Fruit fly (Drosophila melanogaster) whole organism, pupa: ENCODE data around the gene Cap-D3.

Source experiments
- CG10348 ChIP-seq: fragments of 200-800 bp; sonication (Bioruptor generic); IDR thresholded peaks from 2 replicates; pipeline ENCODE4 v1.3.6; 2022; ENCODE audit warnings: missing biosample characterization, missing genetic modification characterization
- CG12605 ChIP-seq: fragments of 200-800 bp; sonication (Bioruptor generic); IDR thresholded peaks from 2 replicates; pipeline ENCODE4 v1.3.6; 2022; ENCODE audit warnings: missing biosample characterization, missing genetic modification characterization
- CG13204 ChIP-seq: fragments of 200-800 bp; sonication (Bioruptor generic); optimal IDR thresholded peaks from 2 replicates; lab custom pipeline; 2018; ENCODE audit warnings: missing biosample characterization, mild to moderate bottlenecking, missing genetic modification characterization, moderate library complexity
- CG14655 ChIP-seq: fragments of 200-800 bp; sonication (Bioruptor generic); optimal IDR thresholded peaks from 3 replicates; lab custom pipeline; 2017; ENCODE audit warnings: mild to moderate bottlenecking, missing biosample characterization, missing genetic modification reagents, missing genetic modification characterization
- CG15710 ChIP-seq: fragments of 200-800 bp; sonication (Bioruptor generic); optimal IDR thresholded peaks from 2 replicates; lab custom pipeline; 2018; ENCODE audit warnings: missing biosample characterization, mild to moderate bottlenecking, missing genetic modification characterization, moderate library complexity
- CG17806 ChIP-seq: fragments of 200-800 bp; sonication (Bioruptor generic); optimal IDR thresholded peaks from 2 replicates; lab custom pipeline; 2018; ENCODE audit warnings: missing biosample characterization, mild to moderate bottlenecking, missing genetic modification characterization, moderate library complexity
- CG32121 ChIP-seq: fragments of 200-800 bp; sonication (Bioruptor generic); IDR thresholded peaks from 2 replicates; pipeline ENCODE4 v1.3.6; 2022; ENCODE audit warnings: missing biosample characterization, missing genetic modification characterization
- CG34367 ChIP-seq: fragments of 200-800 bp; sonication (Bioruptor generic); optimal IDR thresholded peaks from 2 replicates; lab custom pipeline; 2018; ENCODE audit warnings: missing biosample characterization, mild to moderate bottlenecking, missing genetic modification characterization
- CG4496 ChIP-seq: fragments of 200-800 bp; sonication (Bioruptor generic); IDR thresholded peaks from 3 replicates; pipeline ENCODE4 v1.3.6; 2022; ENCODE audit warnings: missing biosample characterization, missing genetic modification characterization
- CG8159 ChIP-seq: fragments of 200-800 bp; sonication (Bioruptor generic); optimal IDR thresholded peaks from 3 replicates; lab custom pipeline; 2018; ENCODE audit warnings: missing biosample characterization, mild to moderate bottlenecking, missing genetic modification characterization, moderate library complexity
- CG8301 ChIP-seq: fragments of 200-800 bp; sonication (Bioruptor generic); optimal IDR thresholded peaks from 2 replicates; lab custom pipeline; 2018; ENCODE audit warnings: missing biosample characterization, mild to moderate bottlenecking, missing genetic modification characterization
- CG9948 ChIP-seq: fragments of 200-800 bp; sonication (Bioruptor generic); optimal IDR thresholded peaks from 2 replicates; lab custom pipeline; 2018; ENCODE audit warnings: missing biosample characterization, mild to moderate bottlenecking, missing genetic modification characterization, moderate library complexity
- D1 ChIP-seq: fragments of 200-800 bp; sonication (Bioruptor generic); optimal IDR thresholded peaks from 2 replicates; lab custom pipeline; 2018; ENCODE audit warnings: missing biosample characterization, mild to moderate bottlenecking, missing genetic modification characterization, moderate library complexity
- EcR ChIP-seq: fragments of 200-800 bp; sonication (Bioruptor generic); optimal IDR thresholded peaks from 3 replicates; lab custom pipeline; 2019; ENCODE audit warnings: missing biosample characterization, missing genetic modification characterization, mild to moderate bottlenecking, moderate library complexity, missing genetic modification reagents
- Ets98B ChIP-seq: fragments of 200-800 bp; sonication (Bioruptor generic); IDR thresholded peaks from 2 replicates; pipeline ENCODE4 v1.3.6; 2022; ENCODE audit warnings: missing biosample characterization, missing genetic modification characterization
- Pif1A ChIP-seq: fragments of 200-800 bp; sonication (Bioruptor generic); optimal IDR thresholded peaks from 3 replicates; lab custom pipeline; 2016; ENCODE audit warnings: missing biosample characterization, missing genetic modification characterization
- Pif1B ChIP-seq: fragments of 200-800 bp; sonication (Bioruptor generic); optimal IDR thresholded peaks from 3 replicates; lab custom pipeline; 2016; ENCODE audit warnings: missing biosample characterization, missing genetic modification characterization
- Snoo ChIP-seq: fragments of 200-800 bp; sonication (Bioruptor generic); optimal IDR thresholded peaks from 3 replicates; lab custom pipeline; 2017; ENCODE audit warnings: missing biosample characterization, mild to moderate bottlenecking, missing genetic modification characterization, inconsistent platforms
- fd96Ca ChIP-seq: fragments of 200-800 bp; sonication (Bioruptor generic); IDR thresholded peaks from 3 replicates; pipeline ENCODE4 v1.3.6; 2022; ENCODE audit warnings: missing biosample characterization, missing genetic modification characterization
- gl ChIP-seq: fragments of 200-800 bp; sonication (Bioruptor generic); optimal IDR thresholded peaks from 2 replicates; lab custom pipeline; 2018; ENCODE audit warnings: missing biosample characterization, mild to moderate bottlenecking, missing genetic modification characterization
- rn ChIP-seq: fragments of 200-800 bp; sonication (Bioruptor generic); IDR thresholded peaks from 2 replicates; pipeline ENCODE4 v1.3.6; 2022; ENCODE audit warnings: missing biosample characterization, missing genetic modification characterization

Cap-D3 gene

dm6 chr2L:5569503-5569902 lies 43.8 kb downstream of the Cap-D3 start:
- TF ChIP-seq CG10348 (GFP tag; lab: Robert Waterston, UW) = no peak
- no peak for TF ChIP-seq EcR (GFP tag; lab: Kevin White, UChicago)
- TF ChIP-seq rn (GFP tag; lab: Robert Waterston, UW) = no peak
- no peak for TF ChIP-seq D1 (tag; lab: Kevin White, UChicago)
- TF ChIP-seq CG15710 (tag; lab: Kevin White, UChicago) = peak; percentile 57
- TF ChIP-seq Ets98B (GFP tag; lab: Robert Waterston, UW) = peak; percentile 43; the same call in 1 of the 2 replicates
- peak; percentile 26 for TF ChIP-seq Pif1B (GFP tag; lab: Kevin White, UChicago)
- no peak for TF ChIP-seq CG8301 (tag; lab: Kevin White, UChicago)
- peak; percentile 48 for TF ChIP-seq CG14655 (GFP tag; lab: Kevin White, UChicago)
- TF ChIP-seq CG9948 (tag; lab: Kevin White, UChicago) = no peak
- peak; percentile 49; the same call in 2 of the 3 replicates for TF ChIP-seq fd96Ca (GFP tag; lab: Robert Waterston, UW)
- TF ChIP-seq CG32121 (GFP tag; lab: Robert Waterston, UW) = no peak
- no peak for TF ChIP-seq CG17806 (tag; lab: Kevin White, UChicago)
- TF ChIP-seq CG8159 (tag; lab: Kevin White, UChicago) = peak; percentile 62
- TF ChIP-seq CG12605 (GFP tag; lab: Robert Waterston, UW) = no peak
- no peak for TF ChIP-seq CG13204 (GFP tag; lab: Kevin White, UChicago)
- no peak for TF ChIP-seq Snoo
- peak; percentile 30 for TF ChIP-seq Pif1A (GFP tag; lab: Kevin White, UChicago)
- TF ChIP-seq CG4496 (GFP tag; lab: Robert Waterston, UW) = no peak

DNA sequence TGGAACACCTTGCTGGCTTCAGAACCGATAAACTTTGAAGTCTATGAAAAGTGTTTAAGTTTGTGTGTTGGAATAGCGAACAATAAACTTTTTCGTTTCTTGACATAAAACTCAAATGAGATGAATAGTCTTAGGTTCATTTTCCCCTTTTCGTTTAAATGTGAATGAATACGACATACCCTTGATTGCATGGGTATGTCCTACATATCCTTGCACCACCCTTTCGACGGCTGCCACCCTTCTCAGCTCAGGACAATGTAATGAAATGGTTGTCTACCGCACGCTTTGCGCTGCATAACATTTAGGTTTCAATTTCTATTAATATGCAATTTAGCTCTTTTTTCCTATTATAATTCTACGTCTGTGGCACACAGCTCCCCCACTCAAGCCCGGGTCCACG lies 55.3 kb downstream of the Cap-D3 start, which contains the start of gene CG14011:
CG14011 (minus strand) TSS at position 101 of the 400 bp plus-strand sequence.
- TF ChIP-seq fd96Ca (GFP tag; lab: Robert Waterston, UW) = no peak
- no peak for TF ChIP-seq CG10348 (GFP tag; lab: Robert Waterston, UW)
- no peak for TF ChIP-seq CG8159 (tag; lab: Kevin White, UChicago)
- no peak for TF ChIP-seq gl (tag; lab: Kevin White, UChicago)
- no peak for TF ChIP-seq CG14655 (GFP tag; lab: Kevin White, UChicago)
- no peak for TF ChIP-seq EcR (GFP tag; lab: Kevin White, UChicago)
- TF ChIP-seq CG4496 (GFP tag; lab: Robert Waterston, UW) = no peak
- no peak for TF ChIP-seq CG17806 (tag; lab: Kevin White, UChicago)
- TF ChIP-seq rn (GFP tag; lab: Robert Waterston, UW) = no peak
- no peak for TF ChIP-seq Ets98B (GFP tag; lab: Robert Waterston, UW)
- TF ChIP-seq CG9948 (tag; lab: Kevin White, UChicago) = no peak
- no peak for TF ChIP-seq Pif1A (GFP tag; lab: Kevin White, UChicago)
- TF ChIP-seq CG8301 (tag; lab: Kevin White, UChicago) = no peak
- no peak for TF ChIP-seq Pif1B (GFP tag; lab: Kevin White, UChicago)
- TF ChIP-seq D1 (tag; lab: Kevin White, UChicago) = no peak
- no peak for TF ChIP-seq Snoo
- TF ChIP-seq CG34367 (tag; lab: Kevin White, UChicago) = no peak
- no peak for TF ChIP-seq CG12605 (GFP tag; lab: Robert Waterston, UW)
